Worm (Caenorhabditis elegans) whole organism, L4 larva: ENCODE measurements around the gene C51E3.9.

Experiments used
- F26F4.8 ChIP-seq: fragments of 200-800 bp; sonication (Bioruptor generic); conservative IDR thresholded peaks from 2 replicates; pipeline ENCODE4 v1.3.6; 2022; ENCODE audit warnings: missing genetic modification characterization, missing compliant biosample characterization
- ceh-82 ChIP-seq: sonication (generic microtip); optimal IDR thresholded peaks from 2 replicates; lab custom pipeline; 2017; ENCODE audit warnings: missing biosample characterization, missing genetic modification characterization
- dmd-9 ChIP-seq: fragments of 200-800 bp; sonication (Bioruptor generic); IDR thresholded peaks from 2 replicates; pipeline ENCODE4 v1.3.6; 2022; ENCODE audit warnings: missing genetic modification reagents, missing genetic modification characterization, missing compliant biosample characterization
- fkh-10 ChIP-seq: fragments of 150-350 bp; optimal IDR thresholded peaks from 2 replicates; lab custom pipeline; 2014; ENCODE audit warnings: missing biosample characterization, missing genetic modification reagents, missing genetic modification characterization
- mdl-1 ChIP-seq, 2 experiments: fragments of 150-350 bp in 1 of 2; sonication (generic microtip) in 1 of 2; optimal IDR thresholded peaks; 2 replicates each; lab custom pipeline; 2014 to 2017; ENCODE audit warnings: missing biosample characterization in 2 of 2, missing genetic modification characterization in 2 of 2
- nhr-28 ChIP-seq: fragments of 150-350 bp; optimal IDR thresholded peaks from 2 replicates; lab custom pipeline; 2014; ENCODE audit warnings: missing biosample characterization, missing genetic modification characterization

DNA sequence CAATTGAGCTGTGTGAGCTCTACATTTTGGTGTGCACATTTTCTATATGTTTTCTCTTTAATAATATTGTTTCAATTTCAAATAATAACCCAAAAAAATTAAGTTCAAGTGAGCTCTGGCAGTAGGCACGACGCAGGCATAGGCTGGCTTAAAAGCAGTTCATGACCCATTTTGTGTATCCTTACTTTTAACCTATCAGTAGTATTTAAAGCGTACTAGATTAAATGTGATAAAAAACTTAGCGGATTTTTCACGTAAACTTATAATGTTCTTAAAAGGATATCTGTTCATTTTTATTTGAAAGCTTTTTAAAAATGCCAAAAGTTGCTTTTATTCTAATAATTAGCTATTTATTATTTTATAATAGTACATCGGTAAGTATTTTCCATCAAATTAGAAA is 22.4 kb upstream of the C51E3.9 start, which contains the start of gene C08B6.6:
- TF ChIP-seq nhr-28 (tag; lab: Kevin White, UChicago) (no peak), mdl-1 (tag; optimal IDR thresholded peaks at IDR 0.05; lab: Kevin White, UChicago) (no peak), dmd-9 (GFP tag; lab: Robert Waterston, UW) (no peak), ceh-82 (tag; lab: Kevin White, UChicago) (no peak), fkh-10 (no peak), F26F4.8 (no peak)
